Worm (Caenorhabditis elegans) whole organism, mixed stage, embryonic: ENCODE results near the gene cima-1.

ENCODE experiments used
- ces-1 ChIP-seq: fragments of 150-350 bp; optimal IDR thresholded peaks from 2 replicates; lab custom pipeline; 2014; ENCODE audit warnings: missing biosample characterization, missing genetic modification reagents, missing genetic modification characterization
- flh-1 ChIP-seq: fragments of 200-800 bp; sonication (Bioruptor generic); optimal IDR thresholded peaks from 2 replicates; lab custom pipeline; 2018; ENCODE audit warnings: mild to moderate bottlenecking, missing genetic modification characterization, moderate library complexity, missing compliant biosample characterization
- lin-13 ChIP-seq: fragments of 150-350 bp; optimal IDR thresholded peaks from 2 replicates; lab custom pipeline; 2014; ENCODE audit warnings: missing biosample characterization, missing genetic modification characterization
- mep-1 ChIP-seq: fragments of 150-350 bp; optimal IDR thresholded peaks from 2 replicates; lab custom pipeline; 2017; ENCODE audit warnings: missing biosample characterization, missing genetic modification reagents, missing genetic modification characterization, inconsistent platforms
- nhr-12 ChIP-seq: fragments of 150-350 bp; optimal IDR thresholded peaks from 2 replicates; lab custom pipeline; 2014; ENCODE audit warnings: missing biosample characterization, missing genetic modification characterization
- nhr-237 ChIP-seq: fragments of 150-350 bp; optimal IDR thresholded peaks from 2 replicates; lab custom pipeline; 2014; ENCODE audit warnings: missing biosample characterization, missing genetic modification characterization
- nhr-76 ChIP-seq: sonication (generic microtip); optimal IDR thresholded peaks from 2 replicates; lab custom pipeline; 2017; ENCODE audit warnings: missing biosample characterization, missing genetic modification characterization
- pha-4 ChIP-seq: fragments of 150-350 bp; optimal IDR thresholded peaks from 2 replicates; lab custom pipeline; 2018; ENCODE audit warnings: missing biosample characterization, missing genetic modification reagents, missing genetic modification characterization
- snpc-4 ChIP-seq: fragments of 150-350 bp; optimal IDR thresholded peaks from 2 replicates; lab custom pipeline; 2014; ENCODE audit warnings: missing biosample characterization, missing genetic modification characterization
- sptf-1 ChIP-seq: sonication (generic microtip); optimal IDR thresholded peaks from 2 replicates; lab custom pipeline; 2017; ENCODE audit warnings: mild to moderate bottlenecking, missing genetic modification characterization, moderate library complexity, missing compliant biosample characterization
- unc-120 ChIP-seq: sonication (generic microtip); optimal IDR thresholded peaks from 2 replicates; lab custom pipeline; 2017; ENCODE audit warnings: missing genetic modification characterization, missing compliant biosample characterization; ENCODE audit not compliant: poor library complexity, severe bottlenecking
- unc-62 ChIP-seq: fragments of 150-350 bp; optimal IDR thresholded peaks from 2 replicates; lab custom pipeline; 2014; ENCODE audit warnings: missing biosample characterization, missing genetic modification reagents, missing genetic modification characterization

ce11 chrIV:7641758-7642157 is 9.5 kb upstream of the cima-1 start, which contains the start of gene nep-16:
- TF ChIP-seq nhr-237 (tag; lab: Kevin White, UChicago) (no peak), nhr-76 (no peak), pha-4 (tag; lab: Kevin White, UChicago) (no peak), nhr-12 (tag; lab: Kevin White, UChicago) (no peak), unc-120 (tag; lab: Kevin White, UChicago) (no peak), lin-13 (tag; lab: Kevin White, UChicago) (no peak), mep-1 (tag; lab: Kevin White, UChicago) (no peak), unc-62 (GFP tag; lab: Kevin White, UChicago) (no peak), snpc-4 (tag; lab: Kevin White, UChicago) (no peak), ces-1 (GFP tag; lab: Kevin White, UChicago) (no peak), sptf-1 (tag; lab: Kevin White, UChicago) (no peak), flh-1 (GFP tag; lab: Kevin White, UChicago) (no peak)
